Worm (Caenorhabditis elegans) whole organism, midembryonic: Measurements from ENCODE around the gene aat-7.

Experiments used
- med-1 ChIP-seq: sonication (generic microtip); optimal IDR thresholded peaks from 2 replicates; lab custom pipeline; 2017; ENCODE audit warnings: missing genetic modification characterization, mild to moderate bottlenecking, missing compliant biosample characterization, antibody characterized with exemption, missing genetic modification reagents; ENCODE audit not compliant: insufficient read depth
- tab-1 ChIP-seq: fragments of 200-800 bp; sonication (Bioruptor generic); IDR thresholded peaks from 2 replicates; pipeline ENCODE4 v1.3.6; 2022; ENCODE audit warnings: missing genetic modification characterization, missing compliant biosample characterization
- ztf-29 ChIP-seq: fragments of 200-800 bp; sonication (Bioruptor generic); IDR thresholded peaks from 2 replicates; pipeline ENCODE4 v1.3.6; 2022; ENCODE audit warnings: missing genetic modification reagents, missing genetic modification characterization, missing compliant biosample characterization

ce11 chrII:1386478-1386877 lies at the start of gene aat-7:
- TF ChIP-seq tab-1 (GFP tag; lab: Robert Waterston, UW) (no peak), med-1 (no peak), ztf-29 (no peak)
